Worm (Caenorhabditis elegans): ENCODE data around the gene maph-1.3.

Gene maph-1.3

ce11 chrIII:3811375-3811924, 33.2 kb upstream of the maph-1.3 start:
- no peak for TF ChIP-seq elt-1 (tag; optimal IDR thresholded peaks at IDR 0.05; ENCODE audit: borderline replicate concordance, insufficient read depth)
- no peak for TF ChIP-seq M03D4.4 (tag; optimal IDR thresholded peaks at IDR 0.05)
- TF ChIP-seq nhr-12 (tag; optimal IDR thresholded peaks at IDR 0.05) = no peak
- TF ChIP-seq drap-1 (GFP tag; optimal IDR thresholded peaks at IDR 0.05) = no peak
- no peak for TF ChIP-seq lsy-2 (tag; optimal IDR thresholded peaks at IDR 0.05)
- TF ChIP-seq nhr-237 (tag; optimal IDR thresholded peaks at IDR 0.05) = no peak
- no peak for TF ChIP-seq nhr-28 (tag; optimal IDR thresholded peaks at IDR 0.05)
- no peak for TF ChIP-seq sem-2 (GFP tag; optimal IDR thresholded peaks at IDR 0.05)
- TF ChIP-seq sptf-1 (tag; optimal IDR thresholded peaks at IDR 0.05) = no peak
- TF ChIP-seq unc-120 (tag; optimal IDR thresholded peaks at IDR 0.05; ENCODE audit: poor library complexity, severe bottlenecking) = no peak
- TF ChIP-seq bed-3 (GFP tag; optimal IDR thresholded peaks at IDR 0.05) = no peak
- TF ChIP-seq pha-4 (tag; optimal IDR thresholded peaks at IDR 0.05) = no peak
- no peak for TF ChIP-seq mep-1 (tag; optimal IDR thresholded peaks at IDR 0.05)
- no peak for TF ChIP-seq snpc-4 (tag; optimal IDR thresholded peaks at IDR 0.05)
- TF ChIP-seq hlh-1 (tag; optimal IDR thresholded peaks at IDR 0.05) = no peak
- TF ChIP-seq mab-5 (tag; optimal IDR thresholded peaks at IDR 0.05) = no peak
- TF ChIP-seq mls-2 (tag; optimal IDR thresholded peaks at IDR 0.05) = no peak
- no peak for TF ChIP-seq ztf-11 (tag; optimal IDR thresholded peaks at IDR 0.05)

DNA sequence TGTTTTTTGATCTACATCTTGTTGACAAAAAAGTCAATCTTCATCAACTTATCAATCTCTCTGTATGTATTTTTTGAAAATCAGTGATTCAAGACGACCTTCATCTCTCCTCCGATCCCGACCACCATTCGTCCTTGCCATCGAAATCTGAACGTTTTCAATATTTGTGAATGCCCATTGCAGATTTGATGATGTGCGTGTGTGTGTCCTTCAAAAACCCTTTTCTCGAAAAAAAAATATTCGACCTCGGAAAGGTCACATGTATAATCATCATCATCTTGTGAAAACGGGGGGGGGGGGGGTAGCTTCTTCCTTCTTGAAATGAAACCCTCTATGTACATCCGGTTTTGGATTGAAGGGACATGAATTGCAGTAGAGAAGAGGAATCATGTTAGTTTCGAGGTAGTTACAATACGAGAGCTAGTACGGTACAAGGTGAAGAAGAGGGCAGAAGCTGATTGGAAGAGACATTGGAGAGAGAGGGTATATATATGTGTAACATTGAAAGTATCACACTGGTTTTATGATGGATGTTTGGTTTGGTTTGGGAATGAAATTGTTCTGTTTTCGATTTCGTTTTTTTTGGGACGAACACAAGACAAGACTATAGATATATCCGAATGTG, 32.2 kb upstream of the maph-1.3 start:
- no peak for TF ChIP-seq elt-3 (tag; optimal IDR thresholded peaks at IDR 0.05)

ce11 chrIII:3814421-3814820, 30.3 kb upstream of the maph-1.3 start:
- TF ChIP-seq mep-1 (tag; optimal IDR thresholded peaks at IDR 0.05) (no peak), lsy-2 (tag; optimal IDR thresholded peaks at IDR 0.05) (no peak), sem-2 (GFP tag; optimal IDR thresholded peaks at IDR 0.05) (no peak), bed-3 (GFP tag; optimal IDR thresholded peaks at IDR 0.05) (no peak), unc-39 (tag; optimal IDR thresholded peaks at IDR 0.05) (no peak), pha-4 (tag; optimal IDR thresholded peaks at IDR 0.05) (no peak), blmp-1 (tag; optimal IDR thresholded peaks at IDR 0.05) (no peak), elt-3 (tag; optimal IDR thresholded peaks at IDR 0.05) (no peak), nhr-12 (tag; optimal IDR thresholded peaks at IDR 0.05) (no peak), sptf-1 (tag; optimal IDR thresholded peaks at IDR 0.05) (no peak), nhr-76 (tag; optimal IDR thresholded peaks at IDR 0.05) (no peak), flh-1 (GFP tag; optimal IDR thresholded peaks at IDR 0.05) (no peak), ztf-11 (tag; optimal IDR thresholded peaks at IDR 0.05) (no peak)

DNA sequence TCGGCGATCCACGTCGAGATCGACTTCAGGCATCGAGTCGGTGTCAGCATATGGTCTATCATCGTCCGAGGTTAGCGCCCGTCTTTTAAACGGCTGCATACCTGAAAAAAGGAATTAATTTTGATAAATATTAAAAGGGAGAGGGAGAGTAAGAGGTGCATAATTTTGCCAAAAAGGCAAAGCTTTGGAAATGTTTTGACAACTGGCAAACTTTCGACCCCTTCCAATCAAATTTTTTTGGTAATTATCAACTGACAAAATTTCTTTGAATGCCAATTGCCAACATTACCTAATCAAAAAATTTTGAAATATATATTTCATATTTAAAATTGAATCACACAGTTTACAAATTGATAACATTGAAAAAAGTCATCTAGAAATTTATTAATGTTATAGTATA, 25.1 kb upstream of the maph-1.3 start, which contains the start of gene dpy-27:
TSS of gene dpy-27 (minus strand) at position 101 of the 400 bp plus-strand sequence.
- TF ChIP-seq mls-2 (tag; optimal IDR thresholded peaks at IDR 0.05) (no peak), snpc-4 (tag; optimal IDR thresholded peaks at IDR 0.05) (no peak), unc-39 (tag; optimal IDR thresholded peaks at IDR 0.05) (no peak), flh-1 (GFP tag; optimal IDR thresholded peaks at IDR 0.05) (no peak), blmp-1 (tag; optimal IDR thresholded peaks at IDR 0.05) (no peak)

DNA sequence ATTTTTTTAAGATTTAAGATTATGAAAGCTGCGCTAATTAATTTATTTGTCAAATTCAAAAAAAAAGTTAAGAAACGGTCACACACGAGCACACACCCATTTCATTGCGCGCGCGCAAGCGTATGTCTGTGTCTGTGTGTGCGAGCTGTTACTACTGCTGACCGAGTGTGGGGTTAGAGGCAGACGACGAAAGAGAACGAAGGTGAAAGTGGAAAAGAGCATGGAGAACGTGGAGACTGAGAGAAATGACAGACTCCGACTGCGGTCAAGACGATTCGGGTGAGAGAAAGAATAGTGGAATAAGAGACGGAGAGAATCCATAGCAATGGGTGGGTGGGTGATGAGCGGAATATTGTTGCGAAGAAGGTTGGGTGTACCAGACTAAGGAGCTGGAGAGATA, 24.6 kb upstream of the maph-1.3 start:
- TF ChIP-seq mep-1 (tag; optimal IDR thresholded peaks at IDR 0.05) = peak; percentile 53
- TF ChIP-seq unc-39 (tag; optimal IDR thresholded peaks at IDR 0.05) = no peak
- peak; percentile 69 for TF ChIP-seq cnd-1 (tag; optimal IDR thresholded peaks at IDR 0.05)
- TF ChIP-seq ceh-43 (GFP tag; optimal IDR thresholded peaks at IDR 0.05) = no peak
- no peak for TF ChIP-seq nhr-12 (tag; optimal IDR thresholded peaks at IDR 0.05)
- TF ChIP-seq ceh-83 (GFP tag; optimal IDR thresholded peaks at IDR 0.05) = no peak
- TF ChIP-seq elt-1 (tag; optimal IDR thresholded peaks at IDR 0.05; ENCODE audit: borderline replicate concordance, insufficient read depth) = no peak
- TF ChIP-seq mls-2 (tag; optimal IDR thresholded peaks at IDR 0.05) = peak; percentile 46
- TF ChIP-seq sem-2 (GFP tag; optimal IDR thresholded peaks at IDR 0.05) = no peak
- no peak for TF ChIP-seq bed-3 (GFP tag; optimal IDR thresholded peaks at IDR 0.05)
- peak; percentile 11 for TF ChIP-seq M03D4.4 (tag; optimal IDR thresholded peaks at IDR 0.05)
- TF ChIP-seq unc-62 (GFP tag; optimal IDR thresholded peaks at IDR 0.05) = peak; percentile 74
- TF ChIP-seq lsy-2 (tag; optimal IDR thresholded peaks at IDR 0.05) = peak; percentile 15
- TF ChIP-seq elt-3 (tag; optimal IDR thresholded peaks at IDR 0.05) = no peak
- peak; percentile 35 for TF ChIP-seq ceh-39 (tag; optimal IDR thresholded peaks at IDR 0.05)
- no peak for TF ChIP-seq ztf-11 (tag; optimal IDR thresholded peaks at IDR 0.05)
- TF ChIP-seq ham-2 (GFP tag; optimal IDR thresholded peaks at IDR 0.05) = peak; percentile 64
- peak; percentile 42 for TF ChIP-seq ces-1 (GFP tag; optimal IDR thresholded peaks at IDR 0.05)
- peak; percentile 80 for TF ChIP-seq nhr-2 (tag; optimal IDR thresholded peaks at IDR 0.05)
- peak; percentile 84 for TF ChIP-seq unc-120 (tag; optimal IDR thresholded peaks at IDR 0.05; ENCODE audit: poor library complexity, severe bottlenecking)
- peak; percentile 43 for TF ChIP-seq drap-1 (GFP tag; optimal IDR thresholded peaks at IDR 0.05)
- no peak for TF ChIP-seq nhr-28 (tag; optimal IDR thresholded peaks at IDR 0.05)
- peak; percentile 9 for TF ChIP-seq nhr-237 (tag; optimal IDR thresholded peaks at IDR 0.05)
- TF ChIP-seq zip-8 (tag; optimal IDR thresholded peaks at IDR 0.05) = no peak
- TF ChIP-seq mab-5 (tag; optimal IDR thresholded peaks at IDR 0.05) = no peak
- TF ChIP-seq snpc-4 (tag; optimal IDR thresholded peaks at IDR 0.05) = no peak
- TF ChIP-seq sptf-1 (tag; optimal IDR thresholded peaks at IDR 0.05) = peak; percentile 67
- peak; percentile 30 for TF ChIP-seq lin-32 (GFP tag; optimal IDR thresholded peaks at IDR 0.05)
- peak; percentile 81 for TF ChIP-seq pha-4 (tag; optimal IDR thresholded peaks at IDR 0.05)
- peak; percentile 63 for TF ChIP-seq lin-13 (tag; optimal IDR thresholded peaks at IDR 0.05)
- TF ChIP-seq blmp-1 (tag; optimal IDR thresholded peaks at IDR 0.05) = peak; percentile 90
- peak; percentile 45 for TF ChIP-seq hlh-1 (tag; optimal IDR thresholded peaks at IDR 0.05)
- no peak for TF ChIP-seq nhr-76 (tag; optimal IDR thresholded peaks at IDR 0.05)

All from whole organism, mixed stage, embryonic.